Worm (Caenorhabditis elegans): ENCODE data around the gene C30A5.10.

C30A5.10 gene

DNA sequence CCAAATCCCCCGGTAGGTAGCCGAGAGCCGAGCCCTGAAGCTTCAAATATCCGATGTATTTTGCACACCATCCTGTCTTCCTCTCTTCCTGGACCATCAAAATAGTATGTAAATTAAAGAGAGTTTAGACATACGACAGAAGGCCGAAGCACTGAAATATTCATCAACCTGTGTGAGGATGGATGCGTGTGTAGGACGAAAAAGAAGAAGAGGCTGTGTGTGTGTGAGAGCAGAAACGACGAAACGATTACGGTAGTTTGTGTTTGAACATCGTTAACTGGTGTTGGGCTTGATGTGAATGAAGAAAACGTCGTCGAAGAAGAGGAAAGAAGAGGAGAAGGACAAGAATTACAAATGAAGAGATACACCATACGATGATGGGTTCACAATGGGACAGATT, 1.9 kb upstream of the C30A5.10 start:
- TF ChIP-seq gmeb-2 (tag; optimal IDR thresholded peaks at IDR 0.05) (no peak), ceh-6 (GFP tag; optimal IDR thresholded peaks at IDR 0.05) (no peak), ceh-31 (tag; optimal IDR thresholded peaks at IDR 0.05) (peak; percentile 42)

DNA sequence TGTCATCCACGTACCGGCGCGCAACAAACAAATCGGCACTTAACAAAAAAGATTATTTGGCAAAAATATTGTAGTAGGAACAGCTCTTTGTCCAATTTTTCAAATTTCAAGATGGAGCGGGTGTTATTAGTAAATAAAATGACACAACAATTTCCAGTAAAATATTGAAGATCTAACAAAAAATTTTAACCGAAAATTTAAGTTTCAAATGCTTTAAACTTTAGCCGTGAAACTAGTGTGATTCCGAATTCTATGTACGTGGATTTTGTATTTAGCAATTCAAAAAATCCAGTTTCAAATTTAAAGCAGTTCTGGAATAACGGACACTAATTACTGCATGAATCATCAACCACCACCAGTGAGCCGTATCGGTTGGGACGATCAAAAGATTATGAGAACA, 6.9 kb downstream of the C30A5.10 start, which contains the start of gene snb-5:
Gene snb-5, plus strand, starts transcription at position 301 of the 400 bp plus-strand sequence.
- no peak for TF ChIP-seq syd-9 (tag; optimal IDR thresholded peaks at IDR 0.05)
- no peak for TF ChIP-seq nhr-232 (tag; optimal IDR thresholded peaks at IDR 0.05)
- TF ChIP-seq zip-5 (tag; optimal IDR thresholded peaks at IDR 0.05) = no peak
- no peak for TF ChIP-seq sox-2 (GFP tag; IDR thresholded peaks at IDR 0.05)
- no peak for TF ChIP-seq ceh-2 (tag; optimal IDR thresholded peaks at IDR 0.05)
- TF ChIP-seq lin-11 (tag; optimal IDR thresholded peaks at IDR 0.05) = no peak
- TF ChIP-seq mec-3 (tag; optimal IDR thresholded peaks at IDR 0.05; ENCODE audit: borderline replicate concordance) = no peak
- TF ChIP-seq ama-1 (optimal IDR thresholded peaks at IDR 0.05) = no peak
- TF ChIP-seq ceh-24 (tag; optimal IDR thresholded peaks at IDR 0.05) = no peak
- TF ChIP-seq ceh-19 (GFP tag; optimal IDR thresholded peaks at IDR 0.05) = no peak
- TF ChIP-seq K02D7.2 (tag; optimal IDR thresholded peaks at IDR 0.05) = no peak
- no peak for TF ChIP-seq ceh-22 (tag; optimal IDR thresholded peaks at IDR 0.05)
- TF ChIP-seq pag-3 (tag; optimal IDR thresholded peaks at IDR 0.05; ENCODE audit: borderline replicate concordance) = no peak

DNA sequence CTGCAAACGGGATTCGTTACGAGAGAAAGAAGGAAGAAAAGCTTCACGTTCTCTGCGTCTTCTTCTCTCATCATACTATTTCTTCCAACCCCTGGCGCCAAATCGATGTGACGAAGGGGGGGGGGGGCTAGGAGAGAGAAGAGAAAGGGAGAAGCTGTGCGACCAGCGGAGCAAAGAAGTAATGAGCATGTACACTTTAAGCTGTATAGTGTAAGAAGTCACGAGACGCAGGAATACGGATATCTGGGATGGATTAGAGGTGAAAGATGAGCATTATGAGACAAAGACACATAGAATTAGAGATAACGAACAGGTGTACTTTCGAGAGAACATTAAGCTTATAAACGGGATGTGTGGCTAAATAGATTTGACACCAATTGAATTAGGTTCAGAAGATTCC, 7.9 kb downstream of the C30A5.10 start:
- no peak for TF ChIP-seq che-1 (tag; optimal IDR thresholded peaks at IDR 0.05)
- no peak for TF ChIP-seq tbx-2 (tag; optimal IDR thresholded peaks at IDR 0.05)
- TF ChIP-seq ama-1 (optimal IDR thresholded peaks at IDR 0.05) = no peak
- peak; percentile 18 for TF ChIP-seq rnt-1 (tag; optimal IDR thresholded peaks at IDR 0.05)
- TF ChIP-seq pag-3 (tag; optimal IDR thresholded peaks at IDR 0.05; ENCODE audit: borderline replicate concordance) = no peak
- no peak for TF ChIP-seq ref-2 (tag; optimal IDR thresholded peaks at IDR 0.05)
- peak; percentile 51 for TF ChIP-seq nfya-1 (tag; optimal IDR thresholded peaks at IDR 0.05)
- TF ChIP-seq hlh-30 (tag; optimal IDR thresholded peaks at IDR 0.05; ENCODE audit: insufficient read depth) = peak; percentile 60
- peak; percentile 42 for TF ChIP-seq sdc-2 (tag; optimal IDR thresholded peaks at IDR 0.05)
- TF ChIP-seq lin-11 (tag; optimal IDR thresholded peaks at IDR 0.05) = no peak
- peak; percentile 68 for TF ChIP-seq ceh-18 (tag; optimal IDR thresholded peaks at IDR 0.05)
- TF ChIP-seq pqm-1 (tag; optimal IDR thresholded peaks at IDR 0.05) = no peak
- TF ChIP-seq ceh-48 (tag; optimal IDR thresholded peaks at IDR 0.05) = peak; percentile 78
- TF ChIP-seq ceh-14 (tag; optimal IDR thresholded peaks at IDR 0.05) = peak; percentile 33
- no peak for TF ChIP-seq sox-2 (GFP tag; IDR thresholded peaks at IDR 0.05)
- TF ChIP-seq ceh-19 (GFP tag; optimal IDR thresholded peaks at IDR 0.05) = peak; percentile 33
- TF ChIP-seq unc-55 (GFP tag; optimal IDR thresholded peaks at IDR 0.05) = peak; percentile 51
- TF ChIP-seq ceh-34 (tag; optimal IDR thresholded peaks at IDR 0.05) = peak; percentile 63
- no peak for TF ChIP-seq T23F11.4 (GFP tag; optimal IDR thresholded peaks at IDR 0.05)
- peak; percentile 83 for TF ChIP-seq unc-42 (tag; optimal IDR thresholded peaks at IDR 0.05)
- no peak for TF ChIP-seq ceh-45 (GFP tag; IDR thresholded peaks at IDR 0.05)
- peak; percentile 78 for TF ChIP-seq ceh-31 (tag; optimal IDR thresholded peaks at IDR 0.05)

DNA sequence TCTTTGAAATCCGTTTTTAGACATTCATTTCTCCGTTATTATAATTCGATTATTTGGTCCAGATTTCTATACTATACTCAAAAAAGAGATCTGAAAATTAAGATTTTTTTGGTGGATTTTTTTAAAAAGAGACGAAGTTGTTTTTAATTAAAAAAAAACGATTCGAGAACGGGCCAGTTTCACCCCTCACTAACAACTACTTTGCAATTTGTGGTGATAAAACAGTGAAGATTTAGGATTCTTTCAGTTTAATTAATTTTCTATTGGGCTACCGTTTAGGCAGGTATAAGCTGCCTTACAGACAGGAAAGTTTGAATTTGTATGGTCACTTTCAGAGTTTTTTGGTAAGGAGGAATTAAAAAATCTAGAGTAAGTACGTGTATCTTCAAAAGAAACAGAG, 8.6 kb downstream of the C30A5.10 start, which contains the start of gene unc-36:
Gene unc-36, minus strand, starts transcription at position 101 of the 400 bp plus-strand sequence.
- TF ChIP-seq unc-86 (tag; optimal IDR thresholded peaks at IDR 0.05) = no peak
- no peak for TF ChIP-seq pqm-1 (tag; optimal IDR thresholded peaks at IDR 0.05)
- no peak for TF ChIP-seq gmeb-2 (tag; optimal IDR thresholded peaks at IDR 0.05)
- TF ChIP-seq ceh-6 (GFP tag; optimal IDR thresholded peaks at IDR 0.05) = no peak
- no peak for TF ChIP-seq C08G9.2 (tag; optimal IDR thresholded peaks at IDR 0.05)
- TF ChIP-seq ama-1 (optimal IDR thresholded peaks at IDR 0.05) = no peak
- TF ChIP-seq ceh-30 (tag; optimal IDR thresholded peaks at IDR 0.05) = no peak

DNA sequence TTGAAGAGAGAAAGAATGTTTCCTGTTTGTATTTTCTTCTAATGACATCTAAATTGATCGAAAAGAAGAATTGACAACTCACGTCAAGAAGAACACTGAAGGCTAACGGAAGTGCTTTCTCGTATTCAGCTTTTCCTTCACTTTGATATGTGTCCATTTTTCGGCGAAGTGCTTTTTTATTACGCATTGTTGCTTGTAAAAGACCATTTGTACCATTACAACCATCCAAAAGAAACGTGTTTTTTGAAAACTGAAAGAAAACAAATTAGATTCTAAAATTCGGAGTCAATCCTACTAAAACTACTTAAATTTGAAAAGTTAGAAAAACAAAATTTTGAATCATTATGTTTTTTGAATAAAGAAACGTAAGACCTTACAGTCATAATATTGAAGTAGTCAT, 10.6 kb downstream of the C30A5.10 start:
- no peak for TF ChIP-seq C08G9.2 (tag; optimal IDR thresholded peaks at IDR 0.05)
- no peak for TF ChIP-seq ahr-1 (tag; optimal IDR thresholded peaks at IDR 0.05)
- TF ChIP-seq hlh-6 (tag; optimal IDR thresholded peaks at IDR 0.05) = no peak
- no peak for TF ChIP-seq F13H6.1 (tag; optimal IDR thresholded peaks at IDR 0.05)
- no peak for TF ChIP-seq lim-6 (tag; optimal IDR thresholded peaks at IDR 0.05)
- no peak for TF ChIP-seq ceh-22 (tag; optimal IDR thresholded peaks at IDR 0.05)
- TF ChIP-seq hlh-13 (GFP tag; optimal IDR thresholded peaks at IDR 0.05) = no peak
- no peak for TF ChIP-seq hlh-15 (tag; optimal IDR thresholded peaks at IDR 0.05)
- no peak for TF ChIP-seq unc-3 (GFP tag; conservative IDR thresholded peaks at IDR 0.05)
- no peak for TF ChIP-seq unc-3 (tag; optimal IDR thresholded peaks at IDR 0.05)
- no peak for TF ChIP-seq madf-2 (tag; optimal IDR thresholded peaks at IDR 0.05)
- TF ChIP-seq nhr-11 (tag; optimal IDR thresholded peaks at IDR 0.05) = no peak
- TF ChIP-seq ref-2 (tag; optimal IDR thresholded peaks at IDR 0.05) = no peak
